Fruit fly (Drosophila melanogaster) whole organism, larva: ENCODE data around the gene Rsph3.

Experiments used
- noc ChIP-seq: fragments of 200-800 bp; sonication (Bioruptor generic); optimal IDR thresholded peaks from 3 replicates; lab custom pipeline; 2019; ENCODE audit warnings: missing biosample characterization, mild to moderate bottlenecking, missing genetic modification characterization, moderate library complexity

Rsph3 gene

DNA sequence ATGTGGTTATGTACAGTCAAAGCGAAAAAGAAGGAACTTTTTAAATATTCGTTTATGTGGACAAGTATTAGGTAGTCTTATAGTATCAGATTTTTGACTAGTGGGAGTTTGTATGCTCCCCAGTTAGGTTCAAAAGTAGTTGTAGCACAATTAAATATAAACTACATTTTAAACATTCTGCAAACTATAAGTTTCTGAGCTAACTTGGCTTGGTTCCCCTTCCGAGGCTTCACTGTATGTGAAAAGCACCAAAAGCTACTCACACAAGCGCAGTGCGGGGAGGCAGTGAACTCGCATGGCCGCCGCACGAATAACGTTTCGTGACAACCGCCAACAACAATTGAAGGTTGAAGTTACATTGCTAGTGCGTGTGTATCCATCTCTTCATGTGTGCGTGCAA, 14.6 kb upstream of the Rsph3 start:
- peak; percentile 1 for TF ChIP-seq noc

DNA sequence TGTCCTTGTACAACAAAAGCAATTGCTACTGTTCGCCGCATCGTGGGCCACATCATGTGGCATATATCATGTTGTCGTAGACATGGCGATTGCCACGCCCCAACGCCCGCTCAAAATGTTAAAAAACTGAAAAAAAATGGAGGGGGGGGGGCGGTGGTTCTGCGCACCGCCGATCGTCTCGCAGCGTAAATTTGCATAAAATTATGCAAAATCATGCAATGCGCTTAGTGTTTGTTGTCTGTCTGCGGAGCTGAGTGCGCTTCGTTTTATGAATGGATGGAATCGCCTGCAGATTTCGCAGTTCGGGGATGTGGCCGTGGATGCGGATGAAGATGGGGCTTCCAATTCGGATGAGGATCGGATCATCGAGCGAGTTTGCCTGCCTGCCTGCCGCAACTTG, 8.8 kb upstream of the Rsph3 start:
- no peak for TF ChIP-seq noc

DNA sequence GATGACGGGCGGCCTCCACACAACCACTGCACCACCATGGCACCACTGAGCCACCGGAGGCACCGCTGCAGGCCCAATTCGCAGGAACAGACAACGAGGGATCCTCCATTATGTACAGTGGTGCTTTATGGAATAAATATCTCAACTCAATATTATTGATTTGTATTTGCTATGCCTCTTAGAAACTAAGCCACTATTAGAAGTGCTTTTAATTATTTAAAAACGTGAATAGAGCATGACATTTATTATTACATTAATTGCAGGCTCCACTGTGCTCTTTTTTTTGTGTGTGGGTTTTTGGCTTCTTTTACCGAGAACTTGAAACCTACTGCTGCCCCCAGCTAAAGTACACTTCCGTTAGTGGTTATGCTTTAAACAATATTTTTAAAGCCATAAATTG, 8.2 kb upstream of the Rsph3 start:
- no peak for TF ChIP-seq noc

DNA sequence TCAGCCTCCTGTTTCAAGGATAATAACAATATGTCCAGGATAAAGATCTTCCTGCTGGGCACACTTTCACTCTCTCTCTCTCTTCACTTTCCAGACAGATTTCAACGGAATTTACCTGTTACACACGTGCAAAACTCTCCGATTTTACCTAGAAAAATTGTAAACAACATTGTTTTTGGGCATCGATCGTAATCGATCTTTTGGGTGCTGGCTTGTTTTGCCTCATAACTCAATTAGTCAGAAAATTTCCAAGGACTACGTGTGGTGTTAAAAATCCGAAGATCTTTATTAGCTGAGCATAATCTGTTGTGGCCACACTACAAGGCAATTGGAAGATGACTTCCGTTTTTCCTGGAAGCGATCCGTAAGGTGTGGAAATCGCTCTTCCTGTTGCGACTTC, 4.1 kb upstream of the Rsph3 start:
- no peak for TF ChIP-seq noc

DNA sequence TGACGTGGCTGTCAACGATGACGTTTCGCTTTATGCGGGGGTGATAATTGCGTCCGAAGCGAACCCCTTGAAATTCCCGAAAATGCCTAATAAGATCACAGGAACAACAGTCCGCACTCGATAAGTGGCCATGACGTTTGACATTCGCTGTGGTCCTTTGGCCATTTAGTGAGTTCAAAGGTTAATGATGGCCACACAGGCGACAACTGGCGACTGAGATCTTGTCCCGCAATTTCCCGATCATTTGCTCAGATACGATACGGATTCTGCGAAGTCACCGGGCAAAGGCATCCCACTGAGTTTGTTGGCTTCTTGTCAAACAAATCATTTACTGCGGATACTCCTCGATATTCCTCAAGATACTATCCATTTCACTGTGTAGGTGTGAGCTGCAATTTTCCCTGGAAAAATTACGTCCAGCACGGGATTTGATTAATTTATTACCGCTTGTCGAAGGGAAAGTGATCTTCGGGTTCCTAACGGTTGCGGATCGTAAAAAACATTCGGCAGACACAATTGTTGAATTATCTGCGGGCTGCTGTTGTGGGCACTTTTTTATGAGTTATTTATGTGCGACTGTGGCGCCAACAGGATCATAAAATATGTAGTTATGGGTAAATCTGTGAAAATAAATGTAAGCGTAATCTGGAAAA, 1.6 kb upstream of the Rsph3 start:
- no peak for TF ChIP-seq noc

DNA sequence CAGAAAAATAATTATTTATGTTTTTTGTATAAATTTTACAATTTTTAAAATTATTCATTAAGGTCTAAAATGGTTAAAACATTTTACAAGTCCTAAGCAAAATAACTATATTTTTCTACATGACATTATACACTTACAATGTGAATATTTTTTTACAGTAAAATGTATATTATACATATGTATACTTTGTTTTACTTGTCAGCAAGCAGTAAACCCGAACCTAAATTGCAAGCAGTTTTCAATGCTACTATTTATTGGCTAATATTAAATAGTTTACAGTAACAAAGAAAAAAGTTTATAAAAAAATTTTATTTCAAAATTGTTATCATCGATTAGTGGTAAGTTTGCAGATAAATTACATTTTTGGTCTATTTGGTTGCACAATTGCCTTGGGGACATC, 790 bp upstream of the Rsph3 start:
- TF ChIP-seq noc = no peak

DNA sequence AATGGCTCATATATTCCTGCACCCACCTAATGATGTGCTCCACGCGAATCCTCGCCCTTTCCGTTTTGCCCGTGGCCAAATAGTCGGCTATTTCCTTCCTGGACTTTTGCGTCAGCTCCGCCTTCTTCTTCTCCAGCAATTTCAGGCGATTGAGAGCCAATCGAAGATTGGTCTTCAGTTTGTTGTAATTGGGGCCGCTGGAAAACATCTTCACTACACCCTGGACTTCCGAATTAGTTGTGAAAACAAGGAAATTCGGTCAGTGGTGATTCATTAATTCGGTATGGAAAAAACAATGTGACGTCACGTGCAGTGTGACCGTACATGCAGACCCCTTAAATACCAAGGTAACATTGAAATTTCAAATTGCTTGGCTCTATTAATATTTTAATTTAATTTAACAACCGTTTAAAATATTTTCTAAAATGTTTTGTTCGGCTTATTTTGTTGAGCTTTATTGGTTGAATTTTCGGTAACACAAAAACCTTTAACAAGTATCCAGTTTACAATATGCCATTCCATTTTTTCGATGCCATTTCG, 6.8 kb downstream of the Rsph3 start, which contains the start of gene Ist1:
Ist1 (minus strand) TSS at position 301 of the 540 bp plus-strand sequence.
- no peak for TF ChIP-seq noc

DNA sequence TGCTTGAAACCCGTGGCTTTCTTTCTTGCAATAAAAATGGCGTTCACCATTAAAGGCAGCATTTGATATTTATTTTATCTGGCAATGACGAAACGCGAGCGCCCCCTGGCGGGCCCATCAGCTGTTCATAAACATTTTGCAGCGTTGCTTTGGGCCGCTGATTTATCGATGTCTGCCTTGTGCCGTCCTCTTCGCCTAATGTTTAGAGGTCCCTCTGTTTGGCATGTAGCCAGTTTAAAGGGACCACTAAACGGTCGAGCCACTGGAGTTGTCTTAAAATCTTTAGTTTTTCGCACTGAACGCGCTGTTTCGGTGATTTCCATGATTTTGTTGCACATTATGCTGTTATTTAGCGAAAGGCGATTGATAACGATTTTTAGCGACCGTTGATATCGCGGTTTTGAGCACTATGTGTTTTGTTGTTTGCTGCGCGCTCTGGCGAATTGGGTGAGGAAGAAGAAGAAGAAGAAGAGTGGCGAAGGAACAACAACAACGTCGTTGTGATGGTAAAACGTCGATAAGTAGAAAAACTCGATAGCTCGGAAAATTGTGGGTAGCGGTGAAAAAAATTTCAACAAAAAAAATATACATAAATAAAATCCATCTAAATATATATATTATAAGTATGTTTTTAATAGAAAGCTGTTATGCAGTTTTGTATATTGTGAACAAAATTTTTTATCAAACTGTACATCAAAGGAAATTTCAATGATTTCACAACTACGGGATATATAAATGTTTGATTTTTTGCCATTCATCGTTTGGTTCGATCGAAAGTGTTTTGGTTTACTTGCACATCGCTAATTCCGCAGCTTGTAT, 10.6 kb downstream of the Rsph3 start, which contains the start of the genes velo and Sbds:
velo (minus strand) TSS at position 475 of the 819 bp plus-strand sequence.
Sbds (plus strand) TSS at position 636 of the 819 bp plus-strand sequence.
- TF ChIP-seq noc = peak; percentile 40

DNA sequence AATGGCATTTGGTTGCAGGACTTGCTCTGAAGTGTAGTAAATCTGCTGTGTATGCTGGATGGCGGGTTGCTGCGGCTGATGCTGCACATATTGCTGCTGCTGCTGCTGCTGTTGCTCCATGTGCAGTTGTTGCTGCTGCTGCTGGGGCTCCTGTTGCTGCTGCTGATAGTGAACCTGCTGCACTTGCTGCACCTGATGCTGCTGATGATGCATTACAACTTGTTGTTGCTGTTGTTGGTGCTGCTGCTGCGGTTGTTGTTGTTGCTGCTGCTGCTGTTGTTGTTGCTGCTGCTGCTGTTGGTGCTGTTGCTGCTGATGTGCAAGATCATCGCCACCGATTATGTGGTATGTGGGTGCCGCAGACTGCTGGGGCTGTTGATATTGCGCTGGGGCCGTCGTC, 12.2 kb downstream of the Rsph3 start:
- TF ChIP-seq noc = no peak

DNA sequence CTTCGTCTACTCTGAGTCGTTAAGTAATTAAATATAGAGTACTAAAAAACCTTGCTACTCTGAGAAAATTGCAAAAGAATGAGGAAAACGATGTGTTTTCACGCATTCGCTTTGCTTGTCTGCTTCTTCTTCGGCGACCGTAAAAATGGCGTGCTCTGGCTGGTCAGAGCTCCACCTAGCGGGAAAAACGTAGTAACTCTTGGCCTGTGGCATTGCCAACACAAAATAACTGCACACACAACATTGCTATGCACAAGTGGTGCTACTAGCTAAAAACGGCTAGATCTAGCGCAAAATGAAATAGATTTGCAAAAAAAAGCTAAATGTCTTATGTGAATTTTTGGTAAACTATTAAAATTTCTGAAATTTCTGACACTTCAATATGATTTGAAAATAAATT, 15.9 kb downstream of the Rsph3 start:
- peak; percentile 16 for TF ChIP-seq noc

DNA sequence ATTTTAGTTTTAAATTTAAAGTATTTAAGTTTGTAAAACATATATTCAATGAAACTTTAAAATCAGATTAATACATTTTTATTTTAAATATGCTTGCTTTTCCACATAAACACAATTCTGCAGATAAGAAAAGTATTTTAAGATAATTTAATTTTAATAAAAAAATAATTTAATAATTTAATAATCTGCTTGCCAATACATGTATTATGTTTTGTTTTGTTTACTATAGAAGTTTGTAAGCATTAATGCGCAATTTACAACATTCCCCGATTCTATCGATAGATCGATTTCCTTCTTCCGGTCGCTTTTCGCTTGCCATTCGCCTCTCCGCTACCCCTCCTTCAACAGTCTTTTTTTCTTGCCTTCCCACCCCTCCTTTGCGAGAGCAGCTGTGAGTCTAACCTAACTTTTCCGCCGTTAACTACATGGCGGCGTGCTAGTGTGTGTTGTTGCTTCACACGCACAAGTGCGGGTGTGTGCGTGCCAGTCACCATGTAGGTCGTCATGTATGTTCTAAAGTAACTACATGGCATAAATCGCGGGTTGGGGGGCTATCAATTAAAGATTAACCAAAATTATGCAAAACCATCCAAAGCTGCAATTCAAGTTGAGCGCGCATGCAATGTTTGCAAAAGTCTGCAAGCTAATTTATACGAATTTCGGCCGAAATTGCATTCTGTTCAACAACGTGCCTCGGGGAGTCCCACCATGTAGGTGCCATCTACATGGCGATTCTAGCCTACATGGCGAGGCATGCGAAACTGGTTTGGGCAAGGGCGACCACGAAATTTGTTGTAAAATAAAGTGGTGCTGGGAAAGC, 19.5 kb downstream of the Rsph3 start:
- TF ChIP-seq noc = no peak

DNA sequence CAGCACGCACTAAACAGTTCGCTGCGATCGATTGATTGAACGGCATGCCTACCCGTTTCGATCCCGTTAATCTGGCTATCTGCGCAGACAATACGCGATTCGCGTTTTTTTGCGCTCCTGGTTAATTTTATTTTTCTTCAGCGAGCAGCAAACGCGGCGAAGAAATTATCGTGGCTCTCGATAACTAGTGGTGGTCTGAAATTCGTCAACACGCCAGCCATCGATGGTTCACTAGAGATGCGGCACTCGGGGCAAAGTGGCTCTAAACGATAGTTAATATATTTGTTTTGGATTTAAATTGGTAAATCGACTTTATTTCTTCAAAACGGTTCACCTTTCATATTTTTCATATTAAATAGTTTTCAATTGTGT, 20.1 kb downstream of the Rsph3 start, which contains the start of gene dikar:
dikar (minus strand) TSS at position 191 of the 372 bp plus-strand sequence.
- no peak for TF ChIP-seq noc

DNA sequence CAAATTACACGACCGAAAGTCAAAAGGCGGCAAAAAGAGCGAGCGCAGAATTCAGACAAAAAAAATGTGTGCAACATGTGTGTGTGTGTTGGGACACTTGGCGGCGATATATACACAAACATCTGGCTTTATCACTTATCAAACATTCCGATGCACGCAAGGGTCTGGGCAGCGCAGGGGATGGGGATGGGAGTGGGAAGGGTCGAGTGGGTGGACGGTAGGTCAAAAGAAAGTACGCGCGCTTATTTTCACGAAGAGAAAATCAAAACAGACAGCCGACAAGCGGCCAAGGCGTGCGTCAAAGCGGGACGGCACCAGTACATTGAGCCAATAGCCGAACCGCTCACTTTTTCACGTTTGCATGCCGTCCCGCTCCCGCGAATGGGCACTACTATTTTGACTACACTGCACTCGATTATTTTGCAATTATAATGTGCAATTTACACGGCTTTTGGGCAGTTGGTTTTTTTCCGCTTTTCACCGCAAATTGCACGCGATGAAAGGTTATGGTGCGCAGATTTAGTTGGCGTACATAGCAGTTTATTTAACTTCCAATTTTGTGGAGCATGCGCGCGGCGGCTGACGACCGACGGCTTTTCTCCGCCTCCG, 20.8 kb downstream of the Rsph3 start:
- no peak for TF ChIP-seq noc

DNA sequence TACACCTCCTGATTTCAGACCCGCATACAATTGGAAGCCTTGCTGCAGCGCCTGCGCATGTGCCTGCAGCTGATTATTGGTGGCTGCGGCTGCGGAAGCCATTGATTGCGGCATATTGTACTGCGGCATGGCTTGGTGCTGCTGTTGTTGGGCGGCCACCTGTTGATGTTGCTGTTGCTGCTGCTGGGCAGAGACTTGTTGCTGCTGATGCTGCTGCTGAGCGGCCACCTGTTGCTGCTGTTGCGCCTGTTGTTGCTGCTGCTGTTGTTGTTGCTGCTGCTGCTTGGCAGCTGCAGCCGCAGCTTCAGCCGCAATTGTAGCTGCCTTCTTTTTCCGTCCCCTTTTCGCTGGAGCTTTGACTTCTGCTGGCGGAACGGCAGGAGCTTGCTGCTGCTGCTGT, 32.0 kb downstream of the Rsph3 start:
- no peak for TF ChIP-seq noc

DNA sequence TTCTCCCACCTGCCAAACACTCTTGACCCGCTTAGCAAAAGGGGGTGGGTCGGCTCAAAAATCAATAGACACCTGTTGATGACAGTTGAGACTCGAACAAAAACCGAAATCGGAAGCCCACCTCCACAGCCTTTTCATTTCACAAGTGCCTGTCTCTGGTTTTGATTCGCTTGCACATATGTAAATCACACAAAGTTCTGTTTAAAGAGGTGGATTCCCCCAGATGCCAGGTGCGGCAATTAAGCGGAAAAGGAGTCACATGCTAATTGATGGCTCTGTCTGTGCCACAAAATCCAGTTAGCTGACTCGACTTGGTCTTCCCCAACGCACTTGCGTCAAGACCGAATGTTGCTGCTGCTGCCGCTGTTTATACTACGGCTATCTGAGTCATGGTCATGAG, 38.5 kb downstream of the Rsph3 start:
- no peak for TF ChIP-seq noc

DNA sequence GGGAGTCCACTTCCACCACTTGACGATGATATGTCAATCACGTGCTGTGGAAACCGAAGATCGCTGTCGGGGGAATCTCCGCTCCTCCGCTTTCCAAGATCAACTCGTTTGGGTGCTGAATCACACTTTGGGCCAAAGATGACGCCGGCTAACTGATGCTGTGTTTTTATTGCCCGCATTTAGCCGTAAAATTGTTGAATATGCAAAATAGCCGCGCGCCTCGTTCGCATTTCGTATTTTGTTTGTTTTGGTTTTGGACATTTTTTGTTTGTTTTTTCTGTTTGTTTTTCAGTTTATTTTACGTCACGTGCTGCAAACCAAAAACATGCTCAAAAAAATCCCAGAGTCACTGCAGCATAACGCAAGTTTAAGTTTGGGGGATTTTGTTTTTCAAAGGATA, 39.7 kb downstream of the Rsph3 start:
- TF ChIP-seq noc = no peak
